Fruit fly (Drosophila melanogaster) whole organism, pupa: ENCODE measurements around the gene CG14947.

Experiments
- CG12605 ChIP-seq: fragments of 200-800 bp; sonication (Bioruptor generic); IDR thresholded peaks from 2 replicates; pipeline ENCODE4 v1.3.6; 2022; ENCODE audit warnings: missing biosample characterization, missing genetic modification characterization
- CG34367 ChIP-seq: fragments of 200-800 bp; sonication (Bioruptor generic); optimal IDR thresholded peaks from 2 replicates; lab custom pipeline; 2018; ENCODE audit warnings: missing biosample characterization, mild to moderate bottlenecking, missing genetic modification characterization
- D1 ChIP-seq: fragments of 200-800 bp; sonication (Bioruptor generic); optimal IDR thresholded peaks from 2 replicates; lab custom pipeline; 2018; ENCODE audit warnings: missing biosample characterization, mild to moderate bottlenecking, missing genetic modification characterization, moderate library complexity
- EcR ChIP-seq: fragments of 200-800 bp; sonication (Bioruptor generic); optimal IDR thresholded peaks from 3 replicates; lab custom pipeline; 2019; ENCODE audit warnings: missing biosample characterization, missing genetic modification characterization, mild to moderate bottlenecking, moderate library complexity, missing genetic modification reagents
- Snoo ChIP-seq: fragments of 200-800 bp; sonication (Bioruptor generic); optimal IDR thresholded peaks from 3 replicates; lab custom pipeline; 2017; ENCODE audit warnings: missing biosample characterization, mild to moderate bottlenecking, missing genetic modification characterization, inconsistent platforms
- gl ChIP-seq: fragments of 200-800 bp; sonication (Bioruptor generic); optimal IDR thresholded peaks from 2 replicates; lab custom pipeline; 2018; ENCODE audit warnings: missing biosample characterization, mild to moderate bottlenecking, missing genetic modification characterization

dm6 chr2L:12081118-12081665 is 5.3 kb downstream of the CG14947 start:
- no peak for TF ChIP-seq D1 (tag; lab: Kevin White, UChicago)
- no peak for TF ChIP-seq CG12605
- TF ChIP-seq Snoo, result no peak
- no peak for TF ChIP-seq gl
- no peak for TF ChIP-seq CG34367 (tag; lab: Kevin White, UChicago)
- no peak for TF ChIP-seq EcR (GFP tag; lab: Kevin White, UChicago)
